Worm (Caenorhabditis elegans) whole organism, mixed stage, embryonic: ENCODE data around the gene T05A8.6.

Experiments used
- mab-5 ChIP-seq: fragments of 150-350 bp; optimal IDR thresholded peaks from 2 replicates; lab custom pipeline; 2014; ENCODE audit warnings: missing biosample characterization, missing genetic modification characterization
- nhr-12 ChIP-seq: fragments of 150-350 bp; optimal IDR thresholded peaks from 2 replicates; lab custom pipeline; 2014; ENCODE audit warnings: missing biosample characterization, missing genetic modification characterization
- nhr-237 ChIP-seq: fragments of 150-350 bp; optimal IDR thresholded peaks from 2 replicates; lab custom pipeline; 2014; ENCODE audit warnings: missing biosample characterization, missing genetic modification characterization
- ztf-11 ChIP-seq: fragments of 150-350 bp; optimal IDR thresholded peaks from 2 replicates; lab custom pipeline; 2014; ENCODE audit warnings: missing biosample characterization, missing genetic modification characterization

DNA sequence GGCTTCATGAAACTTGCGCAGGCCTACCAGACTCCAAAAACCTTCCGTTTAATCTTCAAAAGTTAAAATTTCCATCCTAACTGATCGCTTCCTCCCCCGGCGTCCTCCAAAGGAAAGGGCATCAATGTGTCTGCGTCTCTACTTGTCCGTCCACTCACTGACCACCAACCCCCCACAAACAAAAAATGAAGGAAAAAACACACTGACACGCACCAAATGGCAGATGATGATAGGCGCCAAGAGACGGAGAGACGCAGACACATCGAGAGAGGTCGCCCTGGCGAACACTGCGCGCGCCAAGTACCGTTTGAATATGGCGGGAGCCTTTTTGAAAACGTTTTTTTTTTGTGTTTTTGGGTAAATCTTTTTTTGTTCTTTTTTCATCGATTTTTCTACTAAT, 4.8 kb downstream of the T05A8.6 start:
- no peak for TF ChIP-seq mab-5 (tag; lab: Kevin White, UChicago)
- no peak for TF ChIP-seq nhr-12 (tag; lab: Kevin White, UChicago)
- no peak for TF ChIP-seq ztf-11
- TF ChIP-seq nhr-237 (tag; lab: Kevin White, UChicago), result no peak
